Worm (Caenorhabditis elegans): Measurements from ENCODE around the gene fbxa-151.

ce11 chrIII:1311367-1311766 lies 44.7 kb upstream of the fbxa-151 start:
- TF ChIP-seq ceh-45 (GFP tag; IDR thresholded peaks at IDR 0.05) (no peak), eyg-1 (tag; optimal IDR thresholded peaks at IDR 0.05) (no peak)
